Fruit fly (Drosophila melanogaster) S2 (cell line): ENCODE data around the gene Mst84Dc.

Source experiments
- CG8478 ChIP-seq: fragments of >200 bp; optimal IDR thresholded peaks from 2 replicates; lab custom pipeline; 2018
- CTCF ChIP-seq, 2 experiments: fragments of >200 bp; optimal IDR thresholded peaks; 2 replicates each; lab custom pipeline; 2018

- TF ChIP-seq CG8478, result no peak
- no peak for TF ChIP-seq CTCF (optimal IDR thresholded peaks at IDR 0.05; lab: Kevin White, UChicago)
Observed at dm6 chr3R:7322549-7322948, 41.9 kb downstream of the Mst84Dc start.
